Worm (Caenorhabditis elegans): ENCODE measurements around the gene T07G12.2.

T07G12.2 gene

DNA sequence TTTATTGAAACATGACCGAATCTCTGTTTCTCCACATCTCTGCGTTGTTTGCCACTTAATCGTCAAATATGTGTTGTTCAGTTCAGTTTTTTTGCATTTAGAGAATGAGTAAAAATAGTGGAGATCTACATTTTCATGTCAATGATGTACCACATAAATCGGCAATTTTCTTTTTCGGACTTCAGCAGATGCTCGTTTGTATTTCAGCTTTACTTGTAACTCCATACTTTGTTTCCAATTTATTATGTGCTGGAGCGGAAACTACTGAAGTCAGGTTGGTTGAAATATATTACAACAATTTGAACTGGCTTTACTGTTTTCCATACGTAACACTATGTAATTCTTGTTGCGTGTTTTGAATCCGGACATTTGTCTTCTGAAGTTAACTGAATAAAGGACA is at the start of gene T07G12.2:
Gene T07G12.2 (plus strand): TSS at position 62 of the 400 bp plus-strand sequence.
- TF ChIP-seq ZK546.5 (tag; optimal IDR thresholded peaks at IDR 0.05), result no peak
- TF ChIP-seq ztf-4 (tag; optimal IDR thresholded peaks at IDR 0.05), result no peak
- no peak for TF ChIP-seq eor-1 (tag; optimal IDR thresholded peaks at IDR 0.05)
- no peak for TF ChIP-seq unc-62 (GFP tag; optimal IDR thresholded peaks at IDR 0.05)
- TF ChIP-seq fkh-10 (GFP tag; optimal IDR thresholded peaks at IDR 0.05), result no peak
- no peak for TF ChIP-seq daf-12 (tag; optimal IDR thresholded peaks at IDR 0.05)
- no peak for TF ChIP-seq nhr-67 (tag; optimal IDR thresholded peaks at IDR 0.05)

DNA sequence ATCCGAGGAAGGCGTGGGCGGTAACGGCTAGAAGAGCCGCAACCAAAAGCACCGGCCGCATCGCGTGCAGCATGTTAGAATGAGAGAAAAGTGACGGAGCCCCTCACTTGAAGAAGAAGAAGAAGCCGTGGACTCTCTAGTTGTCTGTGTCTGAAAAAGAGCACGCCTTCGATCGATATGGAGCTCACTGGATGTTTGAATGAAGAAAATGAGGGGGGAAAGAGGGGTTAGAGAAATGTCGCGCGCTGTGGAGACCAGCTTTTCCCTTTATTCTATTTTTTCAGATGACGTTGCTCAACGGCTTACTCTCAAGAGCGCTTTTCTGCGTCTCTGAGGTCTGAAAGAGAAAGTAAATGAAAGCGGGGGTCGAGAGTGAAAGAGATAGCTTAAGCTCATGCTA is 48.8 kb upstream of the T07G12.2 start, which contains the start of gene egl-21:
Gene egl-21 (minus strand): TSS at position 150 of the 400 bp plus-strand sequence.
- TF ChIP-seq pqm-1 (tag; optimal IDR thresholded peaks at IDR 0.05), result no peak
- TF ChIP-seq ceh-16 (tag; optimal IDR thresholded peaks at IDR 0.05), result no peak
- TF ChIP-seq jun-1 (tag; optimal IDR thresholded peaks at IDR 0.05), result no peak
- TF ChIP-seq nhr-67 (tag; optimal IDR thresholded peaks at IDR 0.05), result no peak
- no peak for TF ChIP-seq mml-1 (tag; optimal IDR thresholded peaks at IDR 0.05)
- TF ChIP-seq nhr-25 (tag; optimal IDR thresholded peaks at IDR 0.05), result no peak
- TF ChIP-seq elt-3 (tag; optimal IDR thresholded peaks at IDR 0.05), result no peak
- no peak for TF ChIP-seq nhr-77 (tag; optimal IDR thresholded peaks at IDR 0.05)
- no peak for TF ChIP-seq egl-27 (tag; optimal IDR thresholded peaks at IDR 0.05)
- TF ChIP-seq nhr-76 (tag; optimal IDR thresholded peaks at IDR 0.05), result no peak
- TF ChIP-seq ceh-9 (tag; optimal IDR thresholded peaks at IDR 0.05), result no peak
- no peak for TF ChIP-seq nhr-28 (tag; optimal IDR thresholded peaks at IDR 0.05)
- TF ChIP-seq skn-1 (tag; optimal IDR thresholded peaks at IDR 0.05), result no peak
- TF ChIP-seq nhr-12 (tag; optimal IDR thresholded peaks at IDR 0.05), result no peak
- TF ChIP-seq egl-5 (tag; optimal IDR thresholded peaks at IDR 0.05), result no peak
- no peak for TF ChIP-seq snpc-4 (tag; optimal IDR thresholded peaks at IDR 0.05)
- no peak for TF ChIP-seq pha-4 (tag; optimal IDR thresholded peaks at IDR 0.05)
- peak; percentile 17 for TF ChIP-seq tbx-2 (tag; optimal IDR thresholded peaks at IDR 0.05)
- TF ChIP-seq hmg-11 (tag; optimal IDR thresholded peaks at IDR 0.05), result peak; percentile 48
- TF ChIP-seq R02D3.7 (tag; optimal IDR thresholded peaks at IDR 0.05), result no peak
- no peak for TF ChIP-seq nhr-237 (tag; optimal IDR thresholded peaks at IDR 0.05)
- peak; percentile 81 for TF ChIP-seq nfya-1 (tag; optimal IDR thresholded peaks at IDR 0.05; ENCODE audit: insufficient read depth)
- peak; percentile 72 for TF ChIP-seq lin-39 (tag; optimal IDR thresholded peaks at IDR 0.05)
- TF ChIP-seq fos-1 (tag; optimal IDR thresholded peaks at IDR 0.05), result no peak
- no peak for TF ChIP-seq ZK546.5 (tag; optimal IDR thresholded peaks at IDR 0.05)
- TF ChIP-seq aly-2 (tag; optimal IDR thresholded peaks at IDR 0.05), result no peak
- no peak for TF ChIP-seq fkh-2 (tag; optimal IDR thresholded peaks at IDR 0.05)
- peak; percentile 41 for TF ChIP-seq lsy-12 (tag; optimal IDR thresholded peaks at IDR 0.05)
- TF ChIP-seq zag-1 (tag; optimal IDR thresholded peaks at IDR 0.05), result no peak
- no peak for TF ChIP-seq sea-2 (GFP tag; optimal IDR thresholded peaks at IDR 0.05)
- TF ChIP-seq ceh-28 (tag; optimal IDR thresholded peaks at IDR 0.05), result peak; percentile 71
- TF ChIP-seq elt-2 (tag; optimal IDR thresholded peaks at IDR 0.05), result no peak
- TF ChIP-seq nhr-11 (tag; optimal IDR thresholded peaks at IDR 0.05), result peak; percentile 66
- no peak for TF ChIP-seq nhr-23 (tag; optimal IDR thresholded peaks at IDR 0.05)
- TF ChIP-seq ztf-4 (tag; optimal IDR thresholded peaks at IDR 0.05), result no peak
- no peak for TF ChIP-seq ztf-11 (tag; optimal IDR thresholded peaks at IDR 0.05)
- TF ChIP-seq daf-12 (tag; optimal IDR thresholded peaks at IDR 0.05), result no peak
- peak; percentile 24 for TF ChIP-seq ama-1 (optimal IDR thresholded peaks at IDR 0.05)
- TF ChIP-seq unc-39 (tag; optimal IDR thresholded peaks at IDR 0.05), result no peak
- TF ChIP-seq lin-15B (tag; optimal IDR thresholded peaks at IDR 0.05), result peak; percentile 53
- no peak for TF ChIP-seq ceh-82 (tag; optimal IDR thresholded peaks at IDR 0.05)
- TF ChIP-seq unc-62 (GFP tag; optimal IDR thresholded peaks at IDR 0.05), result no peak
- peak; percentile 28 for TF ChIP-seq mdl-1 (tag; optimal IDR thresholded peaks at IDR 0.05)
- no peak for TF ChIP-seq nhr-43 (tag; optimal IDR thresholded peaks at IDR 0.05; ENCODE audit: poor library complexity, severe bottlenecking)
- no peak for TF ChIP-seq eor-1 (tag; optimal IDR thresholded peaks at IDR 0.05)
- peak; percentile 76 for TF ChIP-seq fkh-10 (GFP tag; optimal IDR thresholded peaks at IDR 0.05)
- TF ChIP-seq elt-1 (tag; optimal IDR thresholded peaks at IDR 0.05), result no peak
